Fruit fly (Drosophila melanogaster): Measurements from ENCODE around the gene CG11726.

dm6 chr3L:11431251-11431925 lies 36.9 kb downstream of the CG11726 start:
- TF ChIP-seq CG33017 (tag; optimal IDR thresholded peaks at IDR 0.05): peak; percentile 95
- TF ChIP-seq CG1620 (GFP tag; optimal IDR thresholded peaks at IDR 0.05): peak; percentile 83
- peak; percentile 91 for TF ChIP-seq CG7101 (tag; optimal IDR thresholded peaks at IDR 0.05)
- TF ChIP-seq bab1 (GFP tag; optimal IDR thresholded peaks at IDR 0.05): peak; percentile 70
- TF ChIP-seq tj (GFP tag; optimal IDR thresholded peaks at IDR 0.05): peak; percentile 61
- TF ChIP-seq ovo (GFP tag; optimal IDR thresholded peaks at IDR 0.05): peak; percentile 64
- peak; percentile 93 for TF ChIP-seq CG5204 (GFP tag; optimal IDR thresholded peaks at IDR 0.05)
- peak; percentile 68 for TF ChIP-seq toe (GFP tag; optimal IDR thresholded peaks at IDR 0.05)
- no peak for TF ChIP-seq cnc (optimal IDR thresholded peaks at IDR 0.05)
- peak; percentile 93 for TF ChIP-seq CG12768 (GFP tag; optimal IDR thresholded peaks at IDR 0.05)
- TF ChIP-seq Hr96 (GFP tag; optimal IDR thresholded peaks at IDR 0.05): peak; percentile 86
- TF ChIP-seq Crg-1 (GFP tag; optimal IDR thresholded peaks at IDR 0.05): peak; percentile 90
- TF ChIP-seq pad (GFP tag; optimal IDR thresholded peaks at IDR 0.05): peak; percentile 69
- peak; percentile 58 for TF ChIP-seq cic (GFP tag; optimal IDR thresholded peaks at IDR 0.05)
